Fruit fly (Drosophila melanogaster): ENCODE results near the gene Ir76a.

Ir76a gene

DNA sequence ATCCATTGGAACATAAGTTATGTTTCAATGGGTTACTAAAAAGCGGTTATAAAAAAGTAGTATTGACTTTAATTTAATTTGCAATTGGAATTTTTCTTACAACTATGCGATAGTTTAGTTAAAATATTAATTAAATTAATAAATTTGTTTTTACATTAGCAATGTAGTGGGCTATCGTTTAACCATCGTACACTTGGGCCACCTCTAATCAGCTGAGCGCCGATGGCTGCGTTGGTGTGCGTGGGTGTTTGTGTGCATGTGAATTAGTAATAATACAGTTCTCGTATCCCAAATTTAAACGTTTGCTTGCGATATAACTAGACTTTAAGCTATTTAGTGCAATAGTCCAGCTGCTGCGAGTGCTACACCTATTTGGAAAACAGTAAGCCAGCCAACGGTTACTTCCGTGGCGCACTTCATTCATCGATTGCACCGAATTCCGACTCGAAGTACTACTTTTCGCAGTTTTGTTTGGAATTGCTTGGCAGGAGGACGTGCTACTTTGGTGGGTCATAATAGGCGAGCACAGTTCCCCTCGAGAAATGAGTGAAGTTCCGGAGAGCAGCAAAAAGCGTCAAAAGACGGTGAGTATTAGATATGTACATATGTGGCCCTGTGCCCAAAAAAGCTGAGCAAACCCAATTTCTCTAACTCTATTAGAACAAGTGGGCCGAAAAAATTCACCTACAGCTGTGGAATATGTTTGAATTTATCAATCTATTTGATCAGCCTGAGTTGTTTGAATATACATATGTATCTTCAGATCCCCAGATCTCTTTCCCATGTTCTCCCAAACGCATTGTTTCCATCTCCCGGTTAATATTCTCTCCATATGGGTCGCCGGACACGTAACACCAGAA lies 46.2 kb downstream of the Ir76a start, which contains the start of gene Papss (continued):
- TF ChIP-seq cg (GFP tag; optimal IDR thresholded peaks at IDR 0.05) (peak; percentile 90), Mrtf (GFP tag; IDR thresholded peaks at IDR 0.05) (no peak), CG16813 (GFP tag; IDR thresholded peaks at IDR 0.05; ENCODE audit: partially characterized antibody) (peak; percentile 81), CG12391 (tag; optimal IDR thresholded peaks at IDR 0.05) (peak; percentile 57), eyg (GFP tag; optimal IDR thresholded peaks at IDR 0.05) (peak; percentile 14), CG32532 (GFP tag; IDR thresholded peaks at IDR 0.05) (peak; percentile 56), CG4707 (GFP tag; optimal IDR thresholded peaks at IDR 0.05) (peak; percentile 41), gcm (GFP tag; optimal IDR thresholded peaks at IDR 0.05) (no peak), Dref (GFP tag; IDR thresholded peaks at IDR 0.05) (no peak; the same call in 1 of the 2 replicates), usp (GFP tag; optimal IDR thresholded peaks at IDR 0.05) (no peak), CG18476 (GFP tag; optimal IDR thresholded peaks at IDR 0.05) (no peak), CG7271 (tag; optimal IDR thresholded peaks at IDR 0.05) (no peak), Gsc (GFP tag; IDR thresholded peaks at IDR 0.05) (no peak), Xrp1 (GFP tag; IDR thresholded peaks at IDR 0.05) (peak; percentile 58), stwl (tag; optimal IDR thresholded peaks at IDR 0.05) (no peak), fd64A (GFP tag; optimal IDR thresholded peaks at IDR 0.05) (peak; percentile 43), Taf1 (GFP tag; IDR thresholded peaks at IDR 0.05) (no peak), CG15073 (GFP tag; optimal IDR thresholded peaks at IDR 0.05) (no peak), CG1603 (tag; optimal IDR thresholded peaks at IDR 0.05) (no peak), nom (GFP tag; optimal IDR thresholded peaks at IDR 0.05) (no peak), ab (GFP tag; optimal IDR thresholded peaks at IDR 0.05) (no peak), Dfd (GFP tag; optimal IDR thresholded peaks at IDR 0.05) (no peak), Hey (tag; optimal IDR thresholded peaks at IDR 0.05) (no peak), nau (GFP tag; optimal IDR thresholded peaks at IDR 0.05) (no peak), E2f1 (GFP tag; IDR thresholded peaks at IDR 0.05) (0 out of 2 replicates have a peak, but pooled peaks have one; percentile 17), BtbVII (GFP tag; optimal IDR thresholded peaks at IDR 0.05) (peak; percentile 29), bowl (GFP tag; IDR thresholded peaks at IDR 0.05) (no peak), CG11398 (GFP tag; optimal IDR thresholded peaks at IDR 0.05) (no peak), CG3726 (GFP tag; IDR thresholded peaks at IDR 0.05) (no peak), CG2889 (GFP tag; IDR thresholded peaks at IDR 0.05) (no peak), CG11696 (GFP tag; IDR thresholded peaks at IDR 0.05) (no peak), CG5180 (GFP tag; optimal IDR thresholded peaks at IDR 0.05) (no peak), Kr (GFP tag; optimal IDR thresholded peaks at IDR 0.05) (no peak), fd96Cb (tag; optimal IDR thresholded peaks at IDR 0.05) (peak; percentile 5), CkIIα-i1 (GFP tag; IDR thresholded peaks at IDR 0.05) (no peak), vfl (GFP tag; optimal IDR thresholded peaks at IDR 0.05) (no peak), ash1 (GFP tag; optimal IDR thresholded peaks at IDR 0.05) (peak; percentile 47), wek (GFP tag; optimal IDR thresholded peaks at IDR 0.05) (peak; percentile 55), CG9932 (GFP tag; IDR thresholded peaks at IDR 0.05) (peak; percentile 70), CG9437 (GFP tag; optimal IDR thresholded peaks at IDR 0.05) (no peak), sd (tag; optimal IDR thresholded peaks at IDR 0.05) (peak; percentile 31), pho (GFP tag; optimal IDR thresholded peaks at IDR 0.05) (peak; percentile 11), Hand (GFP tag; optimal IDR thresholded peaks at IDR 0.05) (peak; percentile 23), chif (GFP tag; optimal IDR thresholded peaks at IDR 0.05) (no peak), CG4617 (GFP tag; optimal IDR thresholded peaks at IDR 0.05; ENCODE audit: borderline replicate concordance) (peak; percentile 15), Ssrp (tag; optimal IDR thresholded peaks at IDR 0.05) (no peak), CG10274 (GFP tag; optimal IDR thresholded peaks at IDR 0.05) (no peak), Awh (GFP tag; IDR thresholded peaks at IDR 0.05) (no peak; the same call in 1 of the 2 replicates), Meics (GFP tag; optimal IDR thresholded peaks at IDR 0.05) (peak; percentile 26)
